Fruit fly (Drosophila melanogaster): ENCODE measurements around the gene Gapdh2.

dm6 chrX:15822363-15822762, 45.6 kb upstream of the Gapdh2 start:
- TF ChIP-seq Fer1 (GFP tag; optimal IDR thresholded peaks at IDR 0.05): no peak
- TF ChIP-seq caup (GFP tag; optimal IDR thresholded peaks at IDR 0.05; ENCODE audit: severe bottlenecking): no peak
- TF ChIP-seq D19B (GFP tag; optimal IDR thresholded peaks at IDR 0.05): no peak
- no peak for TF ChIP-seq da (GFP tag; optimal IDR thresholded peaks at IDR 0.05)
- no peak for TF ChIP-seq CG17186 (GFP tag; optimal IDR thresholded peaks at IDR 0.05)
- no peak for TF ChIP-seq Lim3 (GFP tag; IDR thresholded peaks at IDR 0.05)
